Fruit fly (Drosophila melanogaster) whole organism, embryonic: ENCODE data around the gene CG8925.

Experiments used
- CG10321 ChIP-seq: fragments of 200-800 bp; sonication (Bioruptor generic); IDR thresholded peaks from 2 replicates; pipeline ENCODE4 v1.3.6; 2022; ENCODE audit warnings: missing biosample characterization, missing genetic modification characterization
- CG10543 ChIP-seq: fragments of 200-800 bp; sonication (Bioruptor generic); optimal IDR thresholded peaks from 3 replicates; lab custom pipeline; 2017; ENCODE audit warnings: missing biosample characterization, mild to moderate bottlenecking, missing genetic modification characterization, moderate library complexity
- CG10565 ChIP-seq: fragments of 200-800 bp; sonication (Bioruptor generic); optimal IDR thresholded peaks from 3 replicates; lab custom pipeline; 2016; ENCODE audit warnings: missing biosample characterization, mild to moderate bottlenecking, missing genetic modification characterization
- CG10959 ChIP-seq: fragments of 200-800 bp; sonication (Bioruptor generic); IDR thresholded peaks from 2 replicates; pipeline ENCODE4 v1.3.6; 2022; ENCODE audit warnings: missing biosample characterization, missing genetic modification characterization
- CG12071 ChIP-seq: fragments of 200-800 bp; sonication (Bioruptor generic); optimal IDR thresholded peaks from 3 replicates; lab custom pipeline; 2018; ENCODE audit warnings: missing biosample characterization, mild to moderate bottlenecking, missing genetic modification characterization
- CG13624 ChIP-seq: fragments of 200-800 bp; sonication (Bioruptor generic); optimal IDR thresholded peaks from 2 replicates; lab custom pipeline; 2016; ENCODE audit warnings: missing biosample characterization, missing genetic modification characterization
- CG14050 ChIP-seq: fragments of 200-800 bp; sonication (Bioruptor generic); IDR thresholded peaks from 3 replicates; pipeline ENCODE4 v1.3.6; 2022; ENCODE audit warnings: missing biosample characterization, missing genetic modification characterization
- CG16779 ChIP-seq: fragments of 200-800 bp; sonication (Bioruptor generic); IDR thresholded peaks from 2 replicates; pipeline ENCODE4 v1.3.6; 2022; ENCODE audit warnings: missing biosample characterization, missing genetic modification characterization
- CG16815 ChIP-seq: fragments of 200-800 bp; sonication (Bioruptor generic); optimal IDR thresholded peaks from 3 replicates; lab custom pipeline; 2017; ENCODE audit warnings: missing biosample characterization, mild to moderate bottlenecking, missing genetic modification characterization
- CG1792 ChIP-seq: fragments of 200-800 bp; sonication (Bioruptor generic); optimal IDR thresholded peaks from 2 replicates; lab custom pipeline; 2016; ENCODE audit warnings: missing biosample characterization, missing genetic modification characterization
- CG31224 ChIP-seq: fragments of 200-800 bp; sonication (Bioruptor generic); IDR thresholded peaks from 2 replicates; pipeline ENCODE4 v1.3.6; 2022; ENCODE audit warnings: missing biosample characterization, missing genetic modification characterization
- CG31388 ChIP-seq: fragments of 200-800 bp; sonication (Bioruptor generic); optimal IDR thresholded peaks from 2 replicates; lab custom pipeline; 2016; ENCODE audit warnings: missing biosample characterization, missing genetic modification characterization
- CG31441 ChIP-seq: fragments of 200-800 bp; sonication (Bioruptor generic); IDR thresholded peaks from 2 replicates; pipeline ENCODE4 v1.3.6; 2022; ENCODE audit warnings: missing biosample characterization, missing genetic modification characterization
- CG4360 ChIP-seq: fragments of 200-800 bp; sonication (Bioruptor generic); IDR thresholded peaks from 2 replicates; pipeline ENCODE4 v1.3.6; 2022; ENCODE audit warnings: missing biosample characterization, missing genetic modification characterization
- CG4404 ChIP-seq: fragments of 200-800 bp; sonication (Bioruptor generic); IDR thresholded peaks from 2 replicates; pipeline ENCODE4 v1.3.6; 2022; ENCODE audit warnings: missing biosample characterization, missing genetic modification characterization
- CG4424 ChIP-seq: fragments of 200-800 bp; sonication (Bioruptor generic); optimal IDR thresholded peaks from 3 replicates; lab custom pipeline; 2016; ENCODE audit warnings: missing biosample characterization, missing genetic modification characterization
- CG5180 ChIP-seq: fragments of 200-800 bp; sonication (Bioruptor generic); optimal IDR thresholded peaks from 3 replicates; lab custom pipeline; 2017; ENCODE audit warnings: missing biosample characterization, missing genetic modification characterization, mild to moderate bottlenecking, moderate library complexity, missing genetic modification reagents
- CG7839 ChIP-seq: fragments of 200-800 bp; sonication (Bioruptor generic); optimal IDR thresholded peaks from 3 replicates; lab custom pipeline; 2018; ENCODE audit warnings: missing biosample characterization, mild to moderate bottlenecking, missing genetic modification characterization, moderate library complexity
- CG7987 ChIP-seq: fragments of 200-800 bp; sonication (Bioruptor generic); optimal IDR thresholded peaks from 2 replicates; lab custom pipeline; 2018; ENCODE audit warnings: missing biosample characterization, mild to moderate bottlenecking, missing genetic modification characterization, moderate library complexity
- CG9609 ChIP-seq: fragments of 200-800 bp; sonication (Bioruptor generic); optimal IDR thresholded peaks from 3 replicates; lab custom pipeline; 2016; ENCODE audit warnings: missing biosample characterization, missing genetic modification characterization
- CG9932 ChIP-seq: fragments of 200-800 bp; sonication (Bioruptor generic); IDR thresholded peaks from 2 replicates; pipeline ENCODE4 v1.3.6; 2022; ENCODE audit warnings: missing biosample characterization, missing genetic modification characterization
- Camta ChIP-seq: fragments of 200-800 bp; sonication (Bioruptor generic); optimal IDR thresholded peaks from 2 replicates; lab custom pipeline; 2016; ENCODE audit warnings: missing biosample characterization, missing genetic modification characterization
- HHEX ChIP-seq: fragments of 200-800 bp; sonication (Bioruptor generic); optimal IDR thresholded peaks from 3 replicates; lab custom pipeline; 2017; ENCODE audit warnings: missing biosample characterization, mild to moderate bottlenecking, missing genetic modification characterization, missing genetic modification reagents
- PHDP ChIP-seq: fragments of 200-800 bp; sonication (Bioruptor generic); optimal IDR thresholded peaks from 3 replicates; lab custom pipeline; 2018; ENCODE audit warnings: missing biosample characterization, mild to moderate bottlenecking, missing genetic modification characterization, moderate library complexity
- Side ChIP-seq: fragments of 200-800 bp; sonication (Bioruptor generic); optimal IDR thresholded peaks from 2 replicates; lab custom pipeline; 2016; ENCODE audit warnings: missing biosample characterization, missing genetic modification characterization
- Xbp1 ChIP-seq: fragments of 200-800 bp; sonication (Bioruptor generic); optimal IDR thresholded peaks from 3 replicates; lab custom pipeline; 2016; ENCODE audit warnings: missing biosample characterization, mild to moderate bottlenecking, missing genetic modification characterization
- abd-A ChIP-seq: fragments of 200-800 bp; sonication (Bioruptor generic); optimal IDR thresholded peaks from 3 replicates; lab custom pipeline; 2019; ENCODE audit warnings: missing biosample characterization, mild to moderate bottlenecking, missing genetic modification characterization, moderate library complexity
- amos ChIP-seq: fragments of 200-800 bp; sonication (Bioruptor generic); IDR thresholded peaks from 2 replicates; pipeline ENCODE4 v1.3.6; 2022; ENCODE audit warnings: missing biosample characterization, missing genetic modification characterization; ENCODE audit not compliant: partially characterized antibody
- az2 ChIP-seq: fragments of 200-800 bp; sonication (Bioruptor generic); optimal IDR thresholded peaks from 3 replicates; lab custom pipeline; 2016; ENCODE audit warnings: missing biosample characterization, missing genetic modification characterization
- bcd ChIP-seq: fragments of 200-800 bp; sonication (Bioruptor generic); optimal IDR thresholded peaks from 2 replicates; lab custom pipeline; 2017; ENCODE audit warnings: missing biosample characterization, mild to moderate bottlenecking, missing genetic modification characterization
- bigmax ChIP-seq: fragments of 200-800 bp; sonication (Bioruptor generic); optimal IDR thresholded peaks from 2 replicates; lab custom pipeline; 2018; ENCODE audit warnings: missing biosample characterization, mild to moderate bottlenecking, missing genetic modification characterization
- cad ChIP-seq: fragments of >200 bp; optimal IDR thresholded peaks from 2 replicates; lab custom pipeline; 2017; ENCODE audit warnings: missing biosample characterization, missing genetic modification characterization
- corto ChIP-seq: fragments of 200-800 bp; sonication (Bioruptor generic); optimal IDR thresholded peaks from 2 replicates; lab custom pipeline; 2016; ENCODE audit warnings: missing biosample characterization, mild to moderate bottlenecking, missing genetic modification characterization, moderate library complexity
- dan ChIP-seq: fragments of 200-800 bp; sonication (Bioruptor generic); IDR thresholded peaks from 2 replicates; pipeline ENCODE4 v1.3.6; 2022; ENCODE audit warnings: missing biosample characterization, missing genetic modification characterization
- dati ChIP-seq: fragments of 200-800 bp; sonication (Bioruptor generic); IDR thresholded peaks from 2 replicates; pipeline ENCODE4 v1.3.6; 2022; ENCODE audit warnings: missing biosample characterization, missing genetic modification characterization
- dmrt99B ChIP-seq: fragments of 200-800 bp; sonication (Bioruptor generic); optimal IDR thresholded peaks from 2 replicates; lab custom pipeline; 2018; ENCODE audit warnings: missing biosample characterization, mild to moderate bottlenecking, missing genetic modification characterization, moderate library complexity
- en ChIP-seq: fragments of 200-800 bp; sonication (Bioruptor generic); optimal IDR thresholded peaks from 2 replicates; lab custom pipeline; 2016; ENCODE audit warnings: missing biosample characterization, missing genetic modification characterization
- exex ChIP-seq: fragments of 200-800 bp; sonication (Bioruptor generic); optimal IDR thresholded peaks from 4 replicates; lab custom pipeline; 2018; ENCODE audit warnings: missing biosample characterization, mild to moderate bottlenecking, missing genetic modification characterization, moderate library complexity
- hb ChIP-seq: fragments of 200-800 bp; sonication (Bioruptor generic); IDR thresholded peaks from 3 replicates; pipeline ENCODE4 v1.3.6; 2022; ENCODE audit warnings: missing biosample characterization, missing genetic modification characterization; ENCODE audit not compliant: partially characterized antibody
- ind ChIP-seq: fragments of 200-800 bp; sonication (Bioruptor generic); optimal IDR thresholded peaks from 3 replicates; lab custom pipeline; 2016; ENCODE audit warnings: missing biosample characterization, missing genetic modification characterization
- inv ChIP-seq: fragments of 200-800 bp; sonication (Bioruptor generic); IDR thresholded peaks from 2 replicates; pipeline ENCODE4 v1.3.6; 2022; ENCODE audit warnings: missing biosample characterization, missing genetic modification characterization; ENCODE audit not compliant: partially characterized antibody
- lov ChIP-seq, 2 experiments: fragments of 200-800 bp in 1 of 2; fragments of >200 bp in 1 of 2; sonication (Bioruptor generic) in 1 of 2; IDR thresholded peaks in 1 of 2; optimal IDR thresholded peaks in 1 of 2; 2 replicates in 1 of 2; 3 replicates in 1 of 2; pipeline versions ENCODE4 v1.3.6 to Lab custom; 2017 to 2022; ENCODE audit warnings: missing biosample characterization in 1 of 2, missing genetic modification characterization in 1 of 2
- mirr ChIP-seq: fragments of 200-800 bp; sonication (Bioruptor generic); optimal IDR thresholded peaks from 3 replicates; lab custom pipeline; 2018; ENCODE audit warnings: missing biosample characterization, mild to moderate bottlenecking, missing genetic modification characterization
- oc ChIP-seq: fragments of 200-800 bp; sonication (Bioruptor generic); optimal IDR thresholded peaks from 2 replicates; lab custom pipeline; 2018; ENCODE audit warnings: missing biosample characterization, mild to moderate bottlenecking, missing genetic modification characterization, moderate library complexity
- odd ChIP-seq: fragments of 200-800 bp; sonication (Bioruptor generic); optimal IDR thresholded peaks from 2 replicates; lab custom pipeline; 2017; ENCODE audit warnings: missing biosample characterization, mild to moderate bottlenecking, missing genetic modification characterization
- p53 ChIP-seq: fragments of 200-800 bp; sonication (Bioruptor generic); optimal IDR thresholded peaks from 2 replicates; lab custom pipeline; 2016; ENCODE audit warnings: missing biosample characterization, missing genetic modification characterization
- pho ChIP-seq: fragments of 200-800 bp; sonication (Bioruptor generic); optimal IDR thresholded peaks from 2 replicates; lab custom pipeline; 2016; ENCODE audit warnings: missing biosample characterization, missing genetic modification characterization
- pnt ChIP-seq: fragments of 200-800 bp; sonication (Bioruptor generic); optimal IDR thresholded peaks from 3 replicates; lab custom pipeline; 2016; ENCODE audit warnings: missing biosample characterization, missing genetic modification characterization
- sd ChIP-seq: fragments of 200-800 bp; sonication (Bioruptor generic); optimal IDR thresholded peaks from 3 replicates; lab custom pipeline; 2018; ENCODE audit warnings: missing biosample characterization, mild to moderate bottlenecking, missing genetic modification characterization, moderate library complexity
- sens ChIP-seq: fragments of 200-800 bp; sonication (Bioruptor generic); peaks from one replicate; lab custom pipeline; 2016; ENCODE audit warnings: missing biosample characterization, missing genetic modification characterization
- zen ChIP-seq: fragments of 200-800 bp; sonication (Bioruptor generic); optimal IDR thresholded peaks from 3 replicates; lab custom pipeline; 2018; ENCODE audit warnings: missing biosample characterization, mild to moderate bottlenecking, missing genetic modification characterization, moderate library complexity

The CG8925 gene

DNA sequence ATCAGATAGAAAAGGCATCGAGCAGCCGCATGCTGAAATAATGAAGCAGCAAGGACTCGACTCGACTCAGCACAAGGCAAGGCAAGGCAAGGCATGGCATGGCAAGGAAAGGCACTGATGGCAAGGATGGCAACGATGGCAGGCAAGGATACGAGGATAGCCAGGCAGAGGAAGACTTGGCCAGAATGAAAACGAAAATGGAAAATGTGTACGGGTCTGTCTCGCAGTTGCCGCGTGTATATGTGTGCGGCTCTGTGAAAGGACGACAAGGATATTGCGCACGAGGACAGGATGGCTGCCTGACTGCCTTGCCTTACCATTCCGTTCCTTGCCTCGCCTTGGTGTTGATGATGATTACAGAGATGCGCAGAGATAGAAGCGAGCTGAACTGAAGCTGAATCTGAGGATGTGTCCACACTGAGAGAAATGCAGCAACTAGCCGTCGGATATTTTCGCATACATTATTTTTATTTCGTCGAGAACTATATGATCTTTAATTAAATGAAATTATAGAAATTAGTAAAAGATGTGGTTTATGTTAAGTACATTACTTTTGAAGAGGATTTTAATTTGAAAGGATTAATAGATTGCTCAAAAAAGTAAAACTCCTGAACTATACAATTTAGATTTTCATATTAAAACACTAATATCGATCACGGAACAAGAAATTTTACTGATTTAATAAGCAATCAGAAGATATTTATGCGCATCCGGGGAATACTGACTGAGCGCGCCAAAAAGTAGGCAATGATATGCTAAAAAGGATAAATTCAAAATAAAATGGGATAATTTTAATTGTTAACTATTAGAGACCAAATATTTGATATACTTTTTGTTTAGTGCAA is 42.9 kb downstream of the CG8925 start (continued):
- TF ChIP-seq CG7839 (tag; lab: Kevin White, UChicago) (peak; percentile 49), mirr (GFP tag; lab: Kevin White, UChicago) (no peak), HHEX (no peak), CG4424 (no peak), amos (GFP tag; lab: Robert Waterston, UW) (no peak), hb (no peak), CG31441 (GFP tag; lab: Robert Waterston, UW) (peak; percentile 58; the same call in 1 of the 2 replicates), sd (tag; lab: Kevin White, UChicago) (no peak), az2 (GFP tag; lab: Kevin White, UChicago) (peak; percentile 29), CG16779 (GFP tag; lab: Robert Waterston, UW) (no peak), pnt (no peak), CG14050 (GFP tag; lab: Robert Waterston, UW) (no peak), Side (GFP tag; lab: Kevin White, UChicago) (no peak), zen (no peak), CG7987 (GFP tag; lab: Kevin White, UChicago) (no peak), CG16815 (GFP tag; lab: Kevin White, UChicago) (no peak), dmrt99B (peak; percentile 50), corto (GFP tag; lab: Kevin White, UChicago) (no peak), CG4404 (GFP tag; lab: Robert Waterston, UW) (no peak), exex (tag; lab: Kevin White, UChicago) (no peak), cad (GFP tag; lab: Kevin White, UChicago) (no peak), CG9609 (no peak), CG13624 (GFP tag; lab: Kevin White, UChicago) (no peak), bcd (GFP tag; lab: Kevin White, UChicago) (peak; percentile 42), oc (tag; lab: Kevin White, UChicago) (no peak), dati (GFP tag; lab: Robert Waterston, UW) (no peak), Camta (GFP tag; lab: Kevin White, UChicago) (peak; percentile 10), CG5180 (no peak), CG10565 (GFP tag; lab: Kevin White, UChicago) (no peak), pho (peak; percentile 9), en (GFP tag; lab: Kevin White, UChicago) (no peak), lov (optimal IDR thresholded peaks at IDR 0.05; lab: Kevin White, UChicago) (no peak), lov (GFP tag; IDR thresholded peaks at IDR 0.05; lab: Robert Waterston, UW) (no peak), PHDP (tag; lab: Kevin White, UChicago) (peak; percentile 31)

DNA sequence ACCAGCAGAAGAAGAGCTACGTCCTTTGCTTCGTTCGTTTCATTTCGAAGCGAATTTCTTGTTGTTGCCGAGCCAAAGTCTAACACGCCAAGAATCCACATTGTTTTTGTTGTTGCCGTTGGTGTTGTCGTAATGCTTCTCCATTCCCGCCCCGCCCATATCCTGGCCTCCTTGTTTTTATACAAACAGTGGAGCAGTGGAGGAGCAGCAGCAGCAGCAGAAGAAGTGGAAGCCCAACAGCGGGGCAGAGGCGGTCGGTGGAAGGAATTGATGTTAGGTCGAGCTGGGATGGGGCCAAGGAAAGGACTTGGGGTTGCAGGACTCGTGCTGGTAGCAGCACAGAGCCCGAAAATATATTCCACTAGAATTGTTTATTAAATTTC is 43.5 kb downstream of the CG8925 start:
- peak; percentile 17 for TF ChIP-seq CG12071 (GFP tag; lab: Kevin White, UChicago)
- no peak for TF ChIP-seq p53
- no peak for TF ChIP-seq CG10959 (GFP tag; lab: Robert Waterston, UW)
- peak; percentile 90 for TF ChIP-seq abd-A
- TF ChIP-seq CG1792 (GFP tag; lab: Kevin White, UChicago) = no peak
- no peak for TF ChIP-seq odd
- TF ChIP-seq CG10565 (GFP tag; lab: Kevin White, UChicago) = no peak
- no peak for TF ChIP-seq CG31388 (GFP tag; lab: Kevin White, UChicago)
- no peak for TF ChIP-seq CG10543 (GFP tag; lab: Kevin White, UChicago)
- no peak for TF ChIP-seq CG31224 (GFP tag; lab: Robert Waterston, UW)
- peak; percentile 49; the same call in 1 of the 2 replicates for TF ChIP-seq CG4360
- TF ChIP-seq dan (GFP tag; lab: Robert Waterston, UW) = no peak
- no peak for TF ChIP-seq CG10321 (GFP tag; lab: Robert Waterston, UW)
- no peak for TF ChIP-seq Xbp1
- TF ChIP-seq CG9932 (GFP tag; lab: Robert Waterston, UW) = 0 out of 2 replicates have a peak, but pooled peaks have one; percentile 20
- TF ChIP-seq sens = no peak
- TF ChIP-seq bigmax (GFP tag; lab: Kevin White, UChicago) = no peak
- no peak for TF ChIP-seq ind (GFP tag; lab: Kevin White, UChicago)
- no peak for TF ChIP-seq inv (GFP tag; lab: Robert Waterston, UW)
